Fruit fly (Drosophila melanogaster) whole organism, wandering third instar larva: Measurements from ENCODE around the gene CG43445.

Source experiments
- OdsH ChIP-seq: fragments of 200-800 bp; sonication (Bioruptor generic); optimal IDR thresholded peaks from 2 replicates; lab custom pipeline; 2016; ENCODE audit warnings: missing biosample characterization, mild to moderate bottlenecking, missing genetic modification characterization
- dsf ChIP-seq: sonication (Bioruptor generic); optimal IDR thresholded peaks from 2 replicates; lab custom pipeline; 2016; ENCODE audit warnings: missing biosample characterization, missing genetic modification characterization, borderline replicate concordance
- fru ChIP-seq: fragments of 200-800 bp; sonication (Bioruptor generic); optimal IDR thresholded peaks from 3 replicates; lab custom pipeline; 2016; ENCODE audit warnings: missing biosample characterization, mild to moderate bottlenecking, missing genetic modification characterization
- rgr ChIP-seq: fragments of 200-800 bp; sonication (Bioruptor generic); optimal IDR thresholded peaks from 3 replicates; lab custom pipeline; 2016; ENCODE audit warnings: missing biosample characterization, mild to moderate bottlenecking, missing genetic modification characterization

dm6 chr3R:17905148-17905547, 6.0 kb upstream of the CG43445 start:
- no peak for TF ChIP-seq rgr (GFP tag; lab: Kevin White, UChicago)
- no peak for TF ChIP-seq OdsH (GFP tag; lab: Kevin White, UChicago)
- no peak for TF ChIP-seq fru
- no peak for TF ChIP-seq dsf (GFP tag; lab: Kevin White, UChicago)
